Fruit fly (Drosophila melanogaster) whole organism, adult: ENCODE results near the gene CG15498.

Experiments
- CG11617 ChIP-seq: fragments of 200-800 bp; sonication (Bioruptor generic); optimal IDR thresholded peaks from 2 replicates; lab custom pipeline; 2017; ENCODE audit warnings: mild to moderate bottlenecking, missing biosample characterization, missing genetic modification reagents, missing genetic modification characterization
- CG14711 ChIP-seq: fragments of 200-800 bp; sonication (Bioruptor generic); optimal IDR thresholded peaks from 2 replicates; lab custom pipeline; 2018; ENCODE audit warnings: missing biosample characterization, mild to moderate bottlenecking, missing genetic modification characterization, moderate library complexity
- CG5204 ChIP-seq: fragments of 200-800 bp; sonication (Bioruptor generic); optimal IDR thresholded peaks from 2 replicates; lab custom pipeline; 2016; ENCODE audit warnings: missing biosample characterization, missing genetic modification characterization
- CG7045 ChIP-seq: fragments of 200-800 bp; sonication (Bioruptor generic); optimal IDR thresholded peaks from 2 replicates; lab custom pipeline; 2017; ENCODE audit warnings: missing biosample characterization, mild to moderate bottlenecking, missing genetic modification characterization
- CG7101 ChIP-seq: fragments of 200-800 bp; sonication (Bioruptor generic); optimal IDR thresholded peaks from 2 replicates; lab custom pipeline; 2018; ENCODE audit warnings: missing biosample characterization, mild to moderate bottlenecking, missing genetic modification characterization, moderate library complexity
- Hr96 ChIP-seq: fragments of 200-800 bp; sonication (Bioruptor generic); optimal IDR thresholded peaks from 2 replicates; lab custom pipeline; 2016; ENCODE audit warnings: missing biosample characterization, missing genetic modification characterization
- Mnt ChIP-seq: fragments of 200-800 bp; sonication (Bioruptor generic); optimal IDR thresholded peaks from 2 replicates; lab custom pipeline; 2016; ENCODE audit warnings: missing biosample characterization, mild to moderate bottlenecking, missing genetic modification characterization
- bab1 ChIP-seq: fragments of 200-800 bp; sonication (Bioruptor generic); optimal IDR thresholded peaks from 3 replicates; lab custom pipeline; 2019; ENCODE audit warnings: missing biosample characterization, mild to moderate bottlenecking, missing genetic modification characterization, moderate library complexity
- kay ChIP-seq: fragments of 200-800 bp; sonication (Bioruptor generic); peaks from one replicate; lab custom pipeline; 2016; ENCODE audit warnings: missing biosample characterization, missing genetic modification characterization, borderline replicate concordance
- ovo ChIP-seq: fragments of 200-800 bp; sonication (Bioruptor generic); optimal IDR thresholded peaks from 2 replicates; lab custom pipeline; 2016; ENCODE audit warnings: missing biosample characterization, missing genetic modification characterization
- pad ChIP-seq: fragments of 200-800 bp; sonication (Bioruptor generic); optimal IDR thresholded peaks from 3 replicates; lab custom pipeline; 2017; ENCODE audit warnings: missing biosample characterization, missing genetic modification characterization, mild to moderate bottlenecking, moderate library complexity, missing genetic modification reagents

DNA sequence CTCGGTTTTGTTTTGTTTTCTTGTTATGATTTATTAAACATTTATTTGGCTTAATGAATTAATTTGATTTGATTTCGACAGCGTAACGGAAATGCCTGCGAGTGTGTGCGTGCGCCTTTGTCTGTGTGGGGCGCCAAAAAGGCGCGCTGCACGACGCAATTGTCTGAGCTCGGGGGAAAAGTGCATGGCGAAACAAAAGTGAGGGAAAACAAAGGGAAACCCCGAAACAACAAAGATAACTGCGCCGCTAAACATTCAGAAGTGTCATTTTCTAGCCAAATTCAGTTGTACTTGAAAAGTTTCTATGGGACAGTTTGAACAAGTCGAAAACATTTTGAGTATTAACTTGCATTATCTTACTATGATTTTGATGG is 22.4 kb upstream of the CG15498 start:
- no peak for TF ChIP-seq bab1 (GFP tag; lab: Kevin White, UChicago)
- no peak for TF ChIP-seq Hr96 (GFP tag; lab: Kevin White, UChicago)
- TF ChIP-seq ovo (GFP tag; lab: Kevin White, UChicago), result no peak
- TF ChIP-seq CG7045 (GFP tag; lab: Kevin White, UChicago), result no peak
- TF ChIP-seq CG14711 (tag; lab: Kevin White, UChicago), result no peak
- TF ChIP-seq pad (GFP tag; lab: Kevin White, UChicago), result no peak
- TF ChIP-seq kay (GFP tag; lab: Kevin White, UChicago), result no peak
- TF ChIP-seq CG7101 (tag; lab: Kevin White, UChicago), result no peak
- TF ChIP-seq CG11617 (GFP tag; lab: Kevin White, UChicago), result no peak
- TF ChIP-seq Mnt (GFP tag; lab: Kevin White, UChicago), result no peak
- no peak for TF ChIP-seq CG5204 (GFP tag; lab: Kevin White, UChicago)
